Worm (Caenorhabditis elegans): Measurements from ENCODE around the gene C29F9.5.

C29F9.5 gene

ce11 chrIII:86316-86715 is 31.0 kb upstream of the C29F9.5 start, which contains the start of gene attf-3:
Gene attf-3 (minus strand): TSS chrIII:86384.
- TF ChIP-seq aptf-3 (GFP tag; IDR thresholded peaks at IDR 0.05) (no peak), F37B4.10 (GFP tag; IDR thresholded peaks at IDR 0.05) (no peak), Y79H2A.3 (GFP tag; conservative IDR thresholded peaks at IDR 0.05) (no peak), ama-1 (optimal IDR thresholded peaks at IDR 0.05) (no peak), ama-1 (GFP tag; optimal IDR thresholded peaks at IDR 0.05) (no peak), fkh-3 (tag; optimal IDR thresholded peaks at IDR 0.05) (no peak), dpff-1 (tag; optimal IDR thresholded peaks at IDR 0.05) (no peak), die-1 (tag; optimal IDR thresholded peaks at IDR 0.05) (no peak), F57A8.1 (GFP tag; optimal IDR thresholded peaks at IDR 0.05) (no peak), unc-130 (GFP tag; optimal IDR thresholded peaks at IDR 0.05) (no peak), snpc-4 (GFP tag; optimal IDR thresholded peaks at IDR 0.05) (peak; percentile 30), snpc-4 (tag; optimal IDR thresholded peaks at IDR 0.05) (peak in 2 of 4 experiments; percentile 38), hsf-1 (GFP tag; IDR thresholded peaks at IDR 0.05) (no peak), bed-2 (GFP tag; IDR thresholded peaks at IDR 0.05) (no peak), egl-18 (GFP tag; IDR thresholded peaks at IDR 0.05) (no peak), ceh-58 (GFP tag; IDR thresholded peaks at IDR 0.05) (no peak), nhr-179 (tag; optimal IDR thresholded peaks at IDR 0.05) (no peak), gei-17 (GFP tag; optimal IDR thresholded peaks at IDR 0.05) (no peak), B0336.3 (GFP tag; IDR thresholded peaks at IDR 0.05) (0 out of 2 replicates have a peak, but pooled peaks have one; percentile 30), lin-26 (GFP tag; IDR thresholded peaks at IDR 0.05) (no peak), nhr-80 (tag; optimal IDR thresholded peaks at IDR 0.05) (no peak), bed-1 (GFP tag; IDR thresholded peaks at IDR 0.05) (no peak), Y53F4B.3 (GFP tag; IDR thresholded peaks at IDR 0.05) (no peak), hrde-1 (tag; optimal IDR thresholded peaks at IDR 0.05; ENCODE audit: borderline replicate concordance) (no peak), dox-1 (GFP tag; IDR thresholded peaks at IDR 0.05) (peak; percentile 89), zim-3 (tag; optimal IDR thresholded peaks at IDR 0.05) (no peak), ztf-3 (GFP tag; optimal IDR thresholded peaks at IDR 0.05) (no peak), efl-1 (GFP tag; optimal IDR thresholded peaks at IDR 0.05) (peak; percentile 79), ceh-79 (tag; optimal IDR thresholded peaks at IDR 0.05) (no peak), snpc-1.3 (tag; optimal IDR thresholded peaks at IDR 0.05; ENCODE audit: insufficient read depth) (peak; percentile 36), madf-10 (tag; optimal IDR thresholded peaks at IDR 0.05) (peak; percentile 54), K11D2.4 (GFP tag; IDR thresholded peaks at IDR 0.05) (no peak), egl-44 (GFP tag; IDR thresholded peaks at IDR 0.05) (no peak), egrh-3 (GFP tag; IDR thresholded peaks at IDR 0.05) (no peak), tbp1 (GFP tag; optimal IDR thresholded peaks at IDR 0.05) (peak; percentile 58), dpl-1 (GFP tag; optimal IDR thresholded peaks at IDR 0.05) (peak; percentile 61), snpc-3.4 (tag; optimal IDR thresholded peaks at IDR 0.05) (peak; percentile 59), lsl-1 (GFP tag; optimal IDR thresholded peaks at IDR 0.05) (peak; percentile 86), sptf-2 (GFP tag; optimal IDR thresholded peaks at IDR 0.05) (no peak), T07F8.4 (tag; optimal IDR thresholded peaks at IDR 0.05) (no peak), lsy-27 (tag; optimal IDR thresholded peaks at IDR 0.05; ENCODE audit: borderline replicate concordance, insufficient read depth) (no peak), sdz-38 (tag; optimal IDR thresholded peaks at IDR 0.05) (no peak), F10E7.11 (tag; optimal IDR thresholded peaks at IDR 0.05) (no peak), ceh-40 (GFP tag; IDR thresholded peaks at IDR 0.05) (no peak), ztf-25 (GFP tag; IDR thresholded peaks at IDR 0.05) (no peak), K12H6.12 (tag; optimal IDR thresholded peaks at IDR 0.05) (peak; percentile 29), let-526 (GFP tag; IDR thresholded peaks at IDR 0.05) (no peak), aptf-2 (GFP tag; conservative IDR thresholded peaks at IDR 0.05) (no peak), F22D6.2 (tag; optimal IDR thresholded peaks at IDR 0.05) (no peak), let-607 (tag; optimal IDR thresholded peaks at IDR 0.05) (no peak)

All from whole organism, young adult.